Worm (Caenorhabditis elegans) whole organism, L3 larva: ENCODE measurements around the gene hars-1.

Source experiments
- R02D3.7 ChIP-seq: fragments of 150-350 bp; optimal IDR thresholded peaks from 2 replicates; lab custom pipeline; 2014; ENCODE audit warnings: missing biosample characterization, missing genetic modification characterization
- ZK546.5 ChIP-seq: sonication (generic microtip); optimal IDR thresholded peaks from 2 replicates; lab custom pipeline; 2017; ENCODE audit warnings: missing biosample characterization, missing genetic modification characterization
- ama-1 ChIP-seq: fragments of 150-350 bp; optimal IDR thresholded peaks from 2 replicates; lab custom pipeline; 2018
- ceh-9 ChIP-seq: sonication (generic microtip); optimal IDR thresholded peaks from 2 replicates; lab custom pipeline; 2018; ENCODE audit warnings: missing biosample characterization, missing genetic modification characterization
- daf-12 ChIP-seq: fragments of 150-350 bp; optimal IDR thresholded peaks from 2 replicates; lab custom pipeline; 2014; ENCODE audit warnings: missing biosample characterization, missing genetic modification reagents, missing genetic modification characterization
- egl-5 ChIP-seq: fragments of 150-350 bp; optimal IDR thresholded peaks from 2 replicates; lab custom pipeline; 2017; ENCODE audit warnings: missing biosample characterization, missing genetic modification reagents, missing genetic modification characterization, inconsistent platforms
- elt-1 ChIP-seq: fragments of 150-350 bp; optimal IDR thresholded peaks from 2 replicates; lab custom pipeline; 2014; ENCODE audit warnings: missing biosample characterization, missing genetic modification characterization
- elt-2 ChIP-seq: sonication (generic microtip); optimal IDR thresholded peaks from 2 replicates; lab custom pipeline; 2016; ENCODE audit warnings: missing genetic modification reagents, mild to moderate bottlenecking, missing genetic modification characterization, missing compliant biosample characterization
- elt-3 ChIP-seq, 3 experiments: fragments of 150-350 bp in 1 of 3; sonication (generic microtip) in 2 of 3; optimal IDR thresholded peaks; 2 replicates in 2 of 3; 4 replicates in 1 of 3; lab custom pipeline; 2014 to 2017; ENCODE audit warnings: missing biosample characterization in 3 of 3, missing genetic modification characterization in 3 of 3
- eor-1 ChIP-seq, 2 experiments: fragments of 150-350 bp; optimal IDR thresholded peaks; 2 replicates each; lab custom pipeline; 2014 to 2018; ENCODE audit warnings: missing biosample characterization in 2 of 2, missing genetic modification characterization in 2 of 2
- fkh-10 ChIP-seq: sonication (generic microtip); optimal IDR thresholded peaks from 2 replicates; lab custom pipeline; 2017; ENCODE audit warnings: missing biosample characterization, missing genetic modification reagents, missing genetic modification characterization
- fkh-2 ChIP-seq: fragments of 150-350 bp; optimal IDR thresholded peaks from 2 replicates; lab custom pipeline; 2014; ENCODE audit warnings: missing biosample characterization, missing genetic modification reagents, missing genetic modification characterization
- fos-1 ChIP-seq: fragments of 150-350 bp; optimal IDR thresholded peaks from 2 replicates; lab custom pipeline; 2014; ENCODE audit warnings: missing biosample characterization, missing genetic modification characterization
- hmg-11 ChIP-seq: sonication (generic microtip); optimal IDR thresholded peaks from 2 replicates; lab custom pipeline; 2016; ENCODE audit warnings: missing genetic modification characterization, missing compliant biosample characterization
- jun-1 ChIP-seq: fragments of 150-350 bp; optimal IDR thresholded peaks from 2 replicates; lab custom pipeline; 2014; ENCODE audit warnings: missing biosample characterization, missing genetic modification reagents, missing genetic modification characterization
- lin-39 ChIP-seq: fragments of 150-350 bp; optimal IDR thresholded peaks from 2 replicates; lab custom pipeline; 2018; ENCODE audit warnings: missing biosample characterization, missing genetic modification reagents, missing genetic modification characterization
- mdl-1 ChIP-seq: fragments of 150-350 bp; optimal IDR thresholded peaks from 2 replicates; lab custom pipeline; 2014; ENCODE audit warnings: missing biosample characterization, missing genetic modification characterization
- mml-1 ChIP-seq: fragments of 150-350 bp; sonication (generic microtip); optimal IDR thresholded peaks from 3 replicates; lab custom pipeline; 2014; ENCODE audit warnings: missing biosample characterization, missing genetic modification characterization
- nfya-1 ChIP-seq: sonication (generic microtip); optimal IDR thresholded peaks from 2 replicates; lab custom pipeline; 2017; ENCODE audit warnings: missing genetic modification characterization, mild to moderate bottlenecking, missing compliant biosample characterization, antibody characterized with exemption, moderate library complexity; ENCODE audit not compliant: insufficient read depth
- nhr-237 ChIP-seq: fragments of 150-350 bp; optimal IDR thresholded peaks from 2 replicates; lab custom pipeline; 2014; ENCODE audit warnings: missing biosample characterization, missing genetic modification characterization
- nhr-25 ChIP-seq: sonication (generic microtip); optimal IDR thresholded peaks from 2 replicates; lab custom pipeline; 2017; ENCODE audit warnings: missing biosample characterization, missing genetic modification characterization
- nhr-43 ChIP-seq: sonication (generic microtip); optimal IDR thresholded peaks from 2 replicates; lab custom pipeline; 2016; ENCODE audit warnings: mild to moderate bottlenecking, missing genetic modification characterization, missing compliant biosample characterization; ENCODE audit not compliant: poor library complexity, severe bottlenecking
- nhr-67 ChIP-seq: fragments of 150-350 bp; optimal IDR thresholded peaks from 2 replicates; lab custom pipeline; 2014; ENCODE audit warnings: missing biosample characterization, missing genetic modification characterization
- nhr-76 ChIP-seq: fragments of 150-350 bp; sonication (generic microtip); optimal IDR thresholded peaks from 5 replicates; lab custom pipeline; 2014; ENCODE audit warnings: missing biosample characterization, missing genetic modification characterization
- pha-4 ChIP-seq: fragments of 150-350 bp; optimal IDR thresholded peaks from 2 replicates; lab custom pipeline; 2014; ENCODE audit warnings: missing biosample characterization, missing genetic modification reagents, missing genetic modification characterization
- pqm-1 ChIP-seq: fragments of 150-350 bp; optimal IDR thresholded peaks from 2 replicates; lab custom pipeline; 2017; ENCODE audit warnings: missing biosample characterization, missing genetic modification characterization, inconsistent platforms
- skn-1 ChIP-seq: fragments of 150-350 bp; optimal IDR thresholded peaks from 2 replicates; lab custom pipeline; 2014; ENCODE audit warnings: missing biosample characterization, missing genetic modification characterization
- snpc-4 ChIP-seq: fragments of 150-350 bp; optimal IDR thresholded peaks from 2 replicates; lab custom pipeline; 2014; ENCODE audit warnings: missing biosample characterization, missing genetic modification characterization
- tbx-2 ChIP-seq: sonication (generic microtip); optimal IDR thresholded peaks from 2 replicates; lab custom pipeline; 2016; ENCODE audit warnings: mild to moderate bottlenecking, missing genetic modification characterization, missing compliant biosample characterization
- unc-39 ChIP-seq: sonication (generic microtip); optimal IDR thresholded peaks from 4 replicates; lab custom pipeline; 2017; ENCODE audit warnings: missing biosample characterization, missing genetic modification characterization
- unc-62 ChIP-seq: fragments of 150-350 bp; sonication (generic microtip); optimal IDR thresholded peaks from 4 replicates; lab custom pipeline; 2014; ENCODE audit warnings: missing biosample characterization, missing genetic modification reagents, missing genetic modification characterization
- ztf-4 ChIP-seq: fragments of 150-350 bp; optimal IDR thresholded peaks from 2 replicates; lab custom pipeline; 2014; ENCODE audit warnings: missing biosample characterization, missing genetic modification characterization

The hars-1 gene

DNA sequence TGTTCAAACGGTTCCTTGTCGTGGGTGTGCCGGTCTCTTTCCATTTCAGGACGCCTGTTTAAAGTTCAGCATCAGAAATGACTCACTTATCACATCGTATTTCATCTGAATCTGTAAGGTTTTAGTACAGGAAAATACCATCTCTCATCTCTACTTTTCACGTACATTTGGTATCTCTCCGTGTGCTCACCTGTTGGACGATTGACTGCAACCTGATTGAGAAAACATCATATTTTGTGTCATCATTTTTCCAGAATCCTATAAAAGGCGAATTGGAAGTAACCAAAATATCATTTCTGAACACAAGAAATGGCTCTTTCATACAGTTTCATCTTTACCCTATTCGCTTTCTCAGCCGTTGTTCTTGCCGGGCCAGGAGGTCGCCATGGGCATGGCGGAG is 41.3 kb downstream of the hars-1 start, which contains the start of gene srlf-30:
srlf-30 (plus strand) TSS at position 301 of the 400 bp plus-strand sequence.
- TF ChIP-seq tbx-2 (tag; lab: Kevin White, UChicago) (no peak), unc-39 (tag; lab: Kevin White, UChicago) (no peak), fkh-2 (no peak), mml-1 (tag; lab: Kevin White, UChicago) (no peak), nhr-43 (tag; lab: Kevin White, UChicago) (no peak), daf-12 (no peak)

DNA sequence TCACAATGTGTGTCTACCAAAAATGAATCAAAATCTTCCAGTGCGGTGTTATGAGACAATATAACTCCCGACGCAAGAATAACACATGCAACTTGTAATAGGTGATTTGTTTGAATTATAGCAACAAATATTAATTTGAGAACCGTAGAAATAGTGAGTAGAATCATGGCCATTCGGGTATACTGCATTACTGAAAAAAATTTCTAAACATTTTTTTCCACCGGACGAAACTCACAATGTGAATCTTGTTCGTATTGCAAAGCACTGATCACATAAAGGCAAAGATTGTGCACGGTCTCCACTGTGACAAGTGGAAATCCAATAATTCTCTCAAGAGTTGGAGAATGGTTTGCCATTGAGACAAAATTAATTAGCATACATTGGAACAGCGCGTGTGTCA is 43.7 kb downstream of the hars-1 start:
- TF ChIP-seq egl-5 (no peak), nhr-25 (tag; lab: Kevin White, UChicago) (no peak), elt-1 (no peak), fos-1 (tag; lab: Kevin White, UChicago) (no peak), nhr-67 (no peak), mdl-1 (tag; lab: Kevin White, UChicago) (no peak)

DNA sequence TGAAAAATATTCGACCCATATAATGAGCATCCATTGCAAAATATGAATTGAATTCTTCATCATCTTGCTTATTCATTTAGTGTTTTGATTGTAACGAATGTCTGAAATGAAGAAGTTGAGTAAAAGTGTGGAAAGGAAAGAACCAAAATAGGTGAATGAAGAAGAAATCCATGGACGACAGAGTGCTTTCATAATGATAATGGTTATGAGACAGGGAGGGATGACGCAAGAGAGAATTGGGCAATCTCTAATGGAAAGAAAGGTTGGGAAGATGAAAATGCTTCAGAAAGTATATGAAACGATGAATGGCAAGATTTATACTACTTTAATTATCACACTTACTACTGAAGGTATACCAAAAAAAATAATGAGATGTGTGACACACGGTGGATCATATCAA is 45.5 kb downstream of the hars-1 start, which contains the start of gene ZK596.3:
ZK596.3 (minus strand) TSS at position 101 of the 400 bp plus-strand sequence.
- TF ChIP-seq unc-62 (GFP tag; lab: Kevin White, UChicago) = no peak
- no peak for TF ChIP-seq nhr-43 (tag; lab: Kevin White, UChicago)
- TF ChIP-seq unc-39 (tag; lab: Kevin White, UChicago) = no peak
- TF ChIP-seq pha-4 = no peak
- TF ChIP-seq ama-1 (lab: Kevin White, UChicago) = no peak
- TF ChIP-seq lin-39 (tag; lab: Kevin White, UChicago) = no peak
- TF ChIP-seq elt-2 (tag; lab: Kevin White, UChicago) = no peak
- no peak for TF ChIP-seq ztf-4 (tag; lab: Kevin White, UChicago)
- no peak for TF ChIP-seq fos-1 (tag; lab: Kevin White, UChicago)

DNA sequence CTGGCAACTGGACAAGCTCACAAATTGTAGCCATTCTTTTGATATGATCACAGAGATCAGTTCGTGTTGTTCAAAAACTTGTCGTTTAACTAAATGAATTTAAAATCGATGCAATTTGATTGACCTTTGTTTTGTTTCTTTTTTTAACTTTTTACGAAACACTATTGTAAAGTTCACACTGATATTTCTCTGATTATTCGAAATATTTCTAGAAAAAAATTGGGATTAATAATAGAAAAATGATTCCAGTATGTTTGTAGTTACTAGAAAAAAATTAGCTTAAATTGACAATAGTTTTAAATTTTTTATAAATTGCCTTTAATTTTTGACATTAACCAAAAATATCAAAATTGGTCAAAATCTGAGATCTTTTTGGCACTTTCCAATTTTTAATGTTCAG is 50.4 kb downstream of the hars-1 start, which contains the start of gene ZK596.2:
ZK596.2 (minus strand) TSS at position 101 of the 400 bp plus-strand sequence.
- TF ChIP-seq elt-3 (tag; optimal IDR thresholded peaks at IDR 0.05; lab: Kevin White, UChicago) (no peak), R02D3.7 (tag; lab: Kevin White, UChicago) (no peak), pha-4 (no peak)

DNA sequence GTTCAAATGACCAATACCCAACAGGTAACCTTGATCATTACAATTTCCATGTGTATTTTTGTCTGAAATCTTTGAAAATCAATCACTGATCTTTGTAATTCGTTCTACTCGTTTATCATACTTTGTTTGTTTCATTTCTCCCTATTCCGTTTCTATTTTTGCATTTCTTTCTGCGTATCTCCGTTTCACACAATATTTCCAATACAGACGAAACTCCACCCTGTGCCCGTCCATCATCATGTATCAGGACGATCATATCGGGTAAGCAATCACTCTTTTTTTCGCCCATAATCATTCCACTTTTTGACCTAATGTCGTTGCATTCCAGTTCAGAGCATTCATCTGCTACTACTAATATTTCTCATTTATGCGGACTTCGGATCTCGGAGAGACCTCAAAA is 51.0 kb downstream of the hars-1 start, which contains the start of gene pyk-2:
pyk-2 (plus strand) TSS at position 206 of the 400 bp plus-strand sequence.
- TF ChIP-seq skn-1 (tag; lab: Kevin White, UChicago) (no peak), nhr-76 (tag; lab: Kevin White, UChicago) (no peak), egl-5 (no peak), nhr-237 (tag; lab: Kevin White, UChicago) (no peak), tbx-2 (tag; lab: Kevin White, UChicago) (no peak), eor-1 (tag; optimal IDR thresholded peaks at IDR 0.05; lab: Kevin White, UChicago) (no peak), snpc-4 (tag; lab: Kevin White, UChicago) (no peak), nfya-1 (tag; lab: Kevin White, UChicago) (no peak), hmg-11 (tag; lab: Kevin White, UChicago) (no peak), ceh-9 (tag; lab: Kevin White, UChicago) (no peak), fkh-10 (GFP tag; lab: Kevin White, UChicago) (no peak), elt-2 (tag; lab: Kevin White, UChicago) (peak; percentile 79), jun-1 (tag; lab: Kevin White, UChicago) (no peak), pqm-1 (tag; lab: Kevin White, UChicago) (peak; percentile 67), ama-1 (lab: Kevin White, UChicago) (no peak), ZK546.5 (tag; lab: Kevin White, UChicago) (no peak)
- TF ChIP-seq, all 47 proteins: peak for 2
